Fruit fly (Drosophila melanogaster) whole organism, embryonic: ENCODE data around the gene Acp32CD.

Source experiments
- CG11456 ChIP-seq: fragments of 200-800 bp; sonication (Bioruptor generic); IDR thresholded peaks from 3 replicates; pipeline ENCODE4 v1.3.6; 2022; ENCODE audit warnings: missing biosample characterization, missing genetic modification characterization
- CG13894 ChIP-seq: fragments of 200-800 bp; sonication (Bioruptor generic); optimal IDR thresholded peaks from 3 replicates; lab custom pipeline; 2018; ENCODE audit warnings: missing biosample characterization, mild to moderate bottlenecking, missing genetic modification characterization, moderate library complexity
- CG14667 ChIP-seq: fragments of 200-800 bp; sonication (Bioruptor generic); IDR thresholded peaks from 2 replicates; pipeline ENCODE4 v1.3.6; 2022; ENCODE audit warnings: missing biosample characterization, missing genetic modification characterization
- CG15269 ChIP-seq: fragments of 200-800 bp; sonication (Bioruptor generic); optimal IDR thresholded peaks from 2 replicates; lab custom pipeline; 2018; ENCODE audit warnings: missing biosample characterization, mild to moderate bottlenecking, missing genetic modification characterization, moderate library complexity
- CG16815 ChIP-seq: fragments of 200-800 bp; sonication (Bioruptor generic); optimal IDR thresholded peaks from 3 replicates; lab custom pipeline; 2017; ENCODE audit warnings: missing biosample characterization, mild to moderate bottlenecking, missing genetic modification characterization
- CG17385 ChIP-seq: fragments of 200-800 bp; sonication (Bioruptor generic); optimal IDR thresholded peaks from 3 replicates; lab custom pipeline; 2018; ENCODE audit warnings: missing biosample characterization, mild to moderate bottlenecking, missing genetic modification characterization
- CG17568 ChIP-seq: fragments of 200-800 bp; sonication (Bioruptor generic); optimal IDR thresholded peaks from 2 replicates; lab custom pipeline; 2018; ENCODE audit warnings: missing biosample characterization, mild to moderate bottlenecking, missing genetic modification characterization, moderate library complexity
- CG17802 ChIP-seq: fragments of 200-800 bp; sonication (Bioruptor generic); optimal IDR thresholded peaks from 2 replicates; lab custom pipeline; 2018; ENCODE audit warnings: missing biosample characterization, mild to moderate bottlenecking, missing genetic modification characterization, moderate library complexity
- CG1792 ChIP-seq: fragments of 200-800 bp; sonication (Bioruptor generic); optimal IDR thresholded peaks from 2 replicates; lab custom pipeline; 2016; ENCODE audit warnings: missing biosample characterization, missing genetic modification characterization
- CG2202 ChIP-seq: fragments of 200-800 bp; sonication (Bioruptor generic); optimal IDR thresholded peaks from 2 replicates; lab custom pipeline; 2018; ENCODE audit warnings: missing biosample characterization, mild to moderate bottlenecking, missing genetic modification characterization
- CG30020 ChIP-seq: fragments of 200-800 bp; optimal IDR thresholded peaks from 2 replicates; lab custom pipeline; 2019; ENCODE audit warnings: missing biosample characterization, mild to moderate bottlenecking, missing genetic modification characterization, moderate library complexity
- CG34376 ChIP-seq: fragments of 200-800 bp; sonication (Bioruptor generic); optimal IDR thresholded peaks from 2 replicates; lab custom pipeline; 2018; ENCODE audit warnings: missing biosample characterization, mild to moderate bottlenecking, missing genetic modification characterization
- CG3847 ChIP-seq: fragments of 200-800 bp; sonication (Bioruptor generic); IDR thresholded peaks from 2 replicates; pipeline ENCODE4 v1.3.6; 2022; ENCODE audit warnings: missing biosample characterization, missing genetic modification characterization
- CG43689 ChIP-seq: fragments of 200-800 bp; sonication (Bioruptor generic); IDR thresholded peaks from 2 replicates; pipeline ENCODE4 v1.3.6; 2022; ENCODE audit warnings: missing biosample characterization, missing genetic modification characterization
- CG4820 ChIP-seq: fragments of 200-800 bp; sonication (Bioruptor generic); optimal IDR thresholded peaks from 3 replicates; lab custom pipeline; 2016; ENCODE audit warnings: missing biosample characterization, missing genetic modification characterization
- CG5245 ChIP-seq: fragments of 200-800 bp; sonication (Bioruptor generic); optimal IDR thresholded peaks from 3 replicates; lab custom pipeline; 2016; ENCODE audit warnings: missing biosample characterization, missing genetic modification characterization
- CG6175 ChIP-seq: fragments of 200-800 bp; sonication (Bioruptor generic); IDR thresholded peaks from 3 replicates; pipeline ENCODE4 v1.3.6; 2022; ENCODE audit warnings: missing biosample characterization, missing genetic modification characterization
- CG6813 ChIP-seq: fragments of 200-800 bp; sonication (Bioruptor generic); optimal IDR thresholded peaks from 2 replicates; lab custom pipeline; 2017; ENCODE audit warnings: missing biosample characterization, missing genetic modification characterization, mild to moderate bottlenecking, moderate library complexity, missing genetic modification reagents
- CG9609 ChIP-seq: fragments of 200-800 bp; sonication (Bioruptor generic); optimal IDR thresholded peaks from 3 replicates; lab custom pipeline; 2016; ENCODE audit warnings: missing biosample characterization, missing genetic modification characterization
- D ChIP-seq, 2 experiments: fragments of 200-800 bp in 1 of 2; fragments of >200 bp in 1 of 2; sonication (Bioruptor generic) in 1 of 2; optimal IDR thresholded peaks; 2 replicates in 1 of 2; 3 replicates in 1 of 2; lab custom pipeline; 2017; ENCODE audit warnings: mild to moderate bottlenecking in 1 of 2, missing biosample characterization in 1 of 2, missing genetic modification characterization in 1 of 2, missing genetic modification reagents in 1 of 2
- Dek ChIP-seq: fragments of 200-800 bp; sonication (Bioruptor generic); optimal IDR thresholded peaks from 3 replicates; lab custom pipeline; 2019; ENCODE audit warnings: missing biosample characterization, mild to moderate bottlenecking, missing genetic modification characterization, moderate library complexity
- Dfd ChIP-seq, 2 experiments: fragments of >200 bp; optimal IDR thresholded peaks; 2 replicates each; lab custom pipeline; 2017; ENCODE audit warnings: missing biosample characterization in 2 of 2, missing genetic modification characterization in 2 of 2
- ERR ChIP-seq: fragments of 200-800 bp; sonication (Bioruptor generic); optimal IDR thresholded peaks from 2 replicates; lab custom pipeline; 2016; ENCODE audit warnings: missing biosample characterization, missing genetic modification characterization
- HLH3B ChIP-seq: fragments of 200-800 bp; sonication (Bioruptor generic); IDR thresholded peaks from 2 replicates; pipeline ENCODE4 v1.3.6; 2022; ENCODE audit warnings: missing biosample characterization, missing genetic modification characterization
- HmgD ChIP-seq: fragments of 200-800 bp; sonication (Bioruptor generic); optimal IDR thresholded peaks from 3 replicates; lab custom pipeline; 2016; ENCODE audit warnings: missing biosample characterization, missing genetic modification characterization
- MBD-R2 ChIP-seq: fragments of 200-800 bp; sonication (Bioruptor generic); IDR thresholded peaks from 2 replicates; pipeline ENCODE4 v1.3.6; 2022; ENCODE audit warnings: missing biosample characterization, missing genetic modification characterization
- MESR4 ChIP-seq: fragments of 200-800 bp; sonication (Bioruptor generic); optimal IDR thresholded peaks from 2 replicates; lab custom pipeline; 2018; ENCODE audit warnings: missing biosample characterization, mild to moderate bottlenecking, missing genetic modification characterization, moderate library complexity
- Max ChIP-seq: fragments of 200-800 bp; sonication (Bioruptor generic); optimal IDR thresholded peaks from 2 replicates; lab custom pipeline; 2016; ENCODE audit warnings: missing biosample characterization, mild to moderate bottlenecking, missing genetic modification characterization
- Myb ChIP-seq: fragments of 200-800 bp; sonication (Bioruptor generic); optimal IDR thresholded peaks from 2 replicates; lab custom pipeline; 2016; ENCODE audit warnings: missing biosample characterization, missing genetic modification characterization
- Sox102F ChIP-seq: fragments of 200-800 bp; sonication (Bioruptor generic); optimal IDR thresholded peaks from 2 replicates; lab custom pipeline; 2018; ENCODE audit warnings: missing biosample characterization, mild to moderate bottlenecking, missing genetic modification characterization, moderate library complexity
- Ssrp ChIP-seq: fragments of 200-800 bp; sonication (Bioruptor generic); optimal IDR thresholded peaks from 2 replicates; lab custom pipeline; 2018; ENCODE audit warnings: missing biosample characterization, mild to moderate bottlenecking, missing genetic modification characterization, moderate library complexity
- Tbp ChIP-seq: fragments of >200 bp; optimal IDR thresholded peaks from 2 replicates; lab custom pipeline; 2018; ENCODE audit warnings: missing biosample characterization, missing genetic modification characterization
- ab ChIP-seq: fragments of 200-800 bp; sonication (Bioruptor generic); optimal IDR thresholded peaks from 2 replicates; lab custom pipeline; 2016; ENCODE audit warnings: missing biosample characterization, missing genetic modification characterization
- al ChIP-seq: fragments of 200-800 bp; sonication (Bioruptor generic); IDR thresholded peaks from 2 replicates; pipeline ENCODE4 v1.3.6; 2022; ENCODE audit warnings: missing biosample characterization, missing genetic modification characterization
- cad ChIP-seq: fragments of >200 bp; optimal IDR thresholded peaks from 2 replicates; lab custom pipeline; 2017; ENCODE audit warnings: missing biosample characterization, missing genetic modification characterization
- caup ChIP-seq: fragments of 200-800 bp; sonication (Bioruptor generic); optimal IDR thresholded peaks from 3 replicates; lab custom pipeline; 2017; ENCODE audit warnings: missing biosample characterization, mild to moderate bottlenecking, missing genetic modification characterization, moderate library complexity; ENCODE audit not compliant: severe bottlenecking
- ci ChIP-seq: fragments of 200-800 bp; sonication (Bioruptor generic); IDR thresholded peaks from 3 replicates; pipeline ENCODE4 v1.3.6; 2022; ENCODE audit warnings: missing biosample characterization, missing genetic modification characterization
- corto ChIP-seq: fragments of 200-800 bp; sonication (Bioruptor generic); optimal IDR thresholded peaks from 2 replicates; lab custom pipeline; 2016; ENCODE audit warnings: missing biosample characterization, mild to moderate bottlenecking, missing genetic modification characterization, moderate library complexity
- emc ChIP-seq: fragments of 200-800 bp; sonication (Bioruptor generic); optimal IDR thresholded peaks from 2 replicates; lab custom pipeline; 2016; ENCODE audit warnings: missing biosample characterization, missing genetic modification characterization
- en ChIP-seq: fragments of 200-800 bp; sonication (Bioruptor generic); optimal IDR thresholded peaks from 2 replicates; lab custom pipeline; 2016; ENCODE audit warnings: missing biosample characterization, missing genetic modification characterization
- gt ChIP-seq: fragments of 200-800 bp; sonication (Bioruptor generic); IDR thresholded peaks from 2 replicates; pipeline ENCODE4 v1.3.6; 2022; ENCODE audit warnings: missing biosample characterization, missing genetic modification characterization
- onecut ChIP-seq: fragments of 200-800 bp; sonication (Bioruptor generic); IDR thresholded peaks from 2 replicates; pipeline ENCODE4 v1.3.6; 2022; ENCODE audit warnings: missing biosample characterization, missing genetic modification characterization
- peb ChIP-seq: fragments of 200-800 bp; sonication (Bioruptor generic); IDR thresholded peaks from 2 replicates; pipeline ENCODE4 v1.3.6; 2022; ENCODE audit warnings: missing biosample characterization, missing genetic modification characterization
- sd ChIP-seq: fragments of 200-800 bp; sonication (Bioruptor generic); optimal IDR thresholded peaks from 3 replicates; lab custom pipeline; 2018; ENCODE audit warnings: missing biosample characterization, mild to moderate bottlenecking, missing genetic modification characterization, moderate library complexity
- sim ChIP-seq: fragments of 200-800 bp; sonication (Bioruptor generic); IDR thresholded peaks from 2 replicates; pipeline ENCODE4 v1.3.6; 2022; ENCODE audit warnings: missing biosample characterization, missing genetic modification characterization
- sima ChIP-seq: fragments of 200-800 bp; sonication (Bioruptor generic); optimal IDR thresholded peaks from 2 replicates; lab custom pipeline; 2016; ENCODE audit warnings: missing biosample characterization, missing genetic modification characterization
- slp2 ChIP-seq: fragments of 200-800 bp; sonication (Bioruptor generic); optimal IDR thresholded peaks from 2 replicates; lab custom pipeline; 2016; ENCODE audit warnings: missing biosample characterization, missing genetic modification characterization
- sna ChIP-seq: fragments of 200-800 bp; sonication (Bioruptor generic); IDR thresholded peaks from 2 replicates; pipeline ENCODE4 v1.3.6; 2022; ENCODE audit warnings: missing biosample characterization, missing genetic modification characterization; ENCODE audit not compliant: partially characterized antibody
- toy ChIP-seq: fragments of 200-800 bp; sonication (Bioruptor generic); IDR thresholded peaks from 2 replicates; pipeline ENCODE4 v1.3.6; 2022; ENCODE audit warnings: missing biosample characterization, missing genetic modification characterization

Gene Acp32CD

dm6 chr2L:11003925-11004673 lies 11.3 kb upstream of the Acp32CD start, which contains the start of gene RpL9 (continued):
- peak; percentile 17 for TF ChIP-seq CG30020
- TF ChIP-seq CG17802 (tag; lab: Kevin White, UChicago): peak; percentile 48
- TF ChIP-seq ci (GFP tag; lab: Robert Waterston, UW): no peak
- no peak for TF ChIP-seq D (optimal IDR thresholded peaks at IDR 0.05; lab: Kevin White, UChicago)
- peak; percentile 61 for TF ChIP-seq D (GFP tag; optimal IDR thresholded peaks at IDR 0.05; lab: Kevin White, UChicago)
- TF ChIP-seq CG4820: no peak
- TF ChIP-seq Max (GFP tag; lab: Kevin White, UChicago): peak; percentile 74
- no peak for TF ChIP-seq Dfd (GFP tag; optimal IDR thresholded peaks at IDR 0.05; lab: Kevin White, UChicago)
- TF ChIP-seq CG13894 (tag; lab: Kevin White, UChicago): no peak
- no peak; the same call in 1 of the 2 replicates for TF ChIP-seq al (GFP tag; lab: Robert Waterston, UW)
- no peak for TF ChIP-seq Dek (tag; lab: Kevin White, UChicago)
- no peak; the same call in 1 of the 2 replicates for TF ChIP-seq CG3847 (GFP tag; lab: Robert Waterston, UW)
- TF ChIP-seq peb (GFP tag; lab: Robert Waterston, UW): no peak
- TF ChIP-seq CG6175: no peak
- peak; percentile 85 for TF ChIP-seq onecut (GFP tag; lab: Robert Waterston, UW)
- TF ChIP-seq Ssrp (tag; lab: Kevin White, UChicago): no peak
- no peak for TF ChIP-seq HmgD
- TF ChIP-seq CG1792 (GFP tag; lab: Kevin White, UChicago): peak; percentile 45
- peak; percentile 88 for TF ChIP-seq caup (GFP tag; lab: Kevin White, UChicago)
- peak; percentile 92 for TF ChIP-seq CG34376 (GFP tag; lab: Kevin White, UChicago)
- TF ChIP-seq MESR4 (GFP tag; lab: Kevin White, UChicago): peak; percentile 99
- peak; percentile 48 for TF ChIP-seq slp2
- no peak for TF ChIP-seq sna (GFP tag; lab: Robert Waterston, UW)
- peak; percentile 82 for TF ChIP-seq CG17385 (GFP tag; lab: Kevin White, UChicago)
- TF ChIP-seq emc (GFP tag; lab: Kevin White, UChicago): peak; percentile 36
- peak; percentile 20 for TF ChIP-seq CG5245
- TF ChIP-seq gt (GFP tag; lab: Robert Waterston, UW): no peak
- no peak for TF ChIP-seq Sox102F (GFP tag; lab: Kevin White, UChicago)
- TF ChIP-seq toy (GFP tag; lab: Robert Waterston, UW): no peak; the same call in 1 of the 2 replicates
- peak; percentile 9 for TF ChIP-seq sima (GFP tag; lab: Kevin White, UChicago)
- TF ChIP-seq CG14667 (GFP tag; lab: Robert Waterston, UW): no peak
- peak; percentile 40 for TF ChIP-seq CG9609 (GFP tag; lab: Kevin White, UChicago)
- peak; percentile 93 for TF ChIP-seq CG17568 (GFP tag; lab: Kevin White, UChicago)
- TF ChIP-seq Myb: peak; percentile 43
- TF ChIP-seq en: peak; percentile 68
- TF ChIP-seq CG16815: no peak
- peak; percentile 4 for TF ChIP-seq Tbp (GFP tag; lab: Kevin White, UChicago)
- TF ChIP-seq cad (GFP tag; lab: Kevin White, UChicago): no peak
- no peak; the same call in 1 of the 2 replicates for TF ChIP-seq HLH3B (GFP tag; lab: Robert Waterston, UW)
- TF ChIP-seq CG11456 (GFP tag; lab: Robert Waterston, UW): no peak
- peak; percentile 69 for TF ChIP-seq MBD-R2 (GFP tag; lab: Robert Waterston, UW)
- TF ChIP-seq corto (GFP tag; lab: Kevin White, UChicago): no peak
- peak; percentile 89 for TF ChIP-seq CG6813
- TF ChIP-seq sd (tag; lab: Kevin White, UChicago): no peak
- TF ChIP-seq sim (GFP tag; lab: Robert Waterston, UW): peak; percentile 69; the same call in 1 of the 2 replicates
- TF ChIP-seq ERR (GFP tag; lab: Kevin White, UChicago): no peak
- TF ChIP-seq ab (GFP tag; lab: Kevin White, UChicago): no peak
- no peak for TF ChIP-seq CG43689
- TF ChIP-seq CG15269 (tag; lab: Kevin White, UChicago): no peak
- TF ChIP-seq CG2202 (tag; lab: Kevin White, UChicago): peak; percentile 67
